Worm (Caenorhabditis elegans) whole organism, mixed stage, embryonic: ENCODE measurements around the gene Y38F2AR.12.

Experiments used
- ces-1 ChIP-seq: fragments of 150-350 bp; optimal IDR thresholded peaks from 2 replicates; lab custom pipeline; 2014; ENCODE audit warnings: missing biosample characterization, missing genetic modification reagents, missing genetic modification characterization
- elt-1 ChIP-seq: sonication (generic microtip); optimal IDR thresholded peaks from 2 replicates; lab custom pipeline; 2017; ENCODE audit warnings: missing genetic modification characterization, mild to moderate bottlenecking, missing compliant biosample characterization, antibody characterized with exemption, moderate library complexity, borderline replicate concordance; ENCODE audit not compliant: insufficient read depth
- ham-2 ChIP-seq: fragments of 200-800 bp; sonication (Bioruptor generic); optimal IDR thresholded peaks from 2 replicates; lab custom pipeline; 2018; ENCODE audit warnings: mild to moderate bottlenecking, missing genetic modification characterization, missing compliant biosample characterization
- mab-5 ChIP-seq: fragments of 150-350 bp; optimal IDR thresholded peaks from 2 replicates; lab custom pipeline; 2014; ENCODE audit warnings: missing biosample characterization, missing genetic modification characterization
- nhr-2 ChIP-seq: fragments of 150-350 bp; optimal IDR thresholded peaks from 2 replicates; lab custom pipeline; 2014; ENCODE audit warnings: missing biosample characterization, missing genetic modification characterization
- nhr-237 ChIP-seq: fragments of 150-350 bp; optimal IDR thresholded peaks from 2 replicates; lab custom pipeline; 2014; ENCODE audit warnings: missing biosample characterization, missing genetic modification characterization
- nhr-76 ChIP-seq: sonication (generic microtip); optimal IDR thresholded peaks from 2 replicates; lab custom pipeline; 2017; ENCODE audit warnings: missing biosample characterization, missing genetic modification characterization
- sem-2 ChIP-seq: fragments of 200-800 bp; sonication (Bioruptor generic); optimal IDR thresholded peaks from 2 replicates; lab custom pipeline; 2018; ENCODE audit warnings: mild to moderate bottlenecking, missing genetic modification characterization, missing compliant biosample characterization
- snpc-4 ChIP-seq: fragments of 150-350 bp; optimal IDR thresholded peaks from 2 replicates; lab custom pipeline; 2014; ENCODE audit warnings: missing biosample characterization, missing genetic modification characterization
- unc-120 ChIP-seq: sonication (generic microtip); optimal IDR thresholded peaks from 2 replicates; lab custom pipeline; 2017; ENCODE audit warnings: missing genetic modification characterization, missing compliant biosample characterization; ENCODE audit not compliant: poor library complexity, severe bottlenecking
- unc-39 ChIP-seq: fragments of 150-350 bp; optimal IDR thresholded peaks from 2 replicates; lab custom pipeline; 2014; ENCODE audit warnings: missing biosample characterization, missing genetic modification characterization
- unc-62 ChIP-seq: fragments of 150-350 bp; optimal IDR thresholded peaks from 2 replicates; lab custom pipeline; 2014; ENCODE audit warnings: missing biosample characterization, missing genetic modification reagents, missing genetic modification characterization
- ztf-11 ChIP-seq: fragments of 150-350 bp; optimal IDR thresholded peaks from 2 replicates; lab custom pipeline; 2014; ENCODE audit warnings: missing biosample characterization, missing genetic modification characterization

DNA sequence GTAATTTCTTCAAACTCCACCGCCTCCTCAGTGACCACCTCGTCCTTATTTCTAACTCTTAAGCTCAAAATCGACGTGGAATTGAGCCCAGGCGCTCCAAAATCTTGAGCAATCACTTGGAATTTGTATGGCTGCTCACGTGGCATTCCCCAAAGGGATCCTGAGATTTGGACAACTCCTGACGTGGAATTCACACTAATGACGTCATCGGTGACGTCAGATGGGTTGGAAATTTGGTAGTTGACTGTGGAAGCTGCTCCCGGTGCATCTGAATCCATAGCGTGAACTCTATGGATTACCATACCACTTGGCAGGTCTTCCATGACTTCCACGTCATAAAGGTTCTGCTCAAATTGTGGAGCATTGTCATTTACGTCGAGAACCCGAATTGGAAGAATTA, 42.9 kb upstream of the Y38F2AR.12 start:
- TF ChIP-seq unc-39 (tag; lab: Kevin White, UChicago) (no peak), snpc-4 (tag; lab: Kevin White, UChicago) (no peak), mab-5 (tag; lab: Kevin White, UChicago) (no peak), unc-62 (no peak), ces-1 (GFP tag; lab: Kevin White, UChicago) (no peak), nhr-76 (no peak), nhr-237 (tag; lab: Kevin White, UChicago) (no peak), ztf-11 (no peak), elt-1 (no peak), ham-2 (no peak), unc-120 (tag; lab: Kevin White, UChicago) (no peak), sem-2 (GFP tag; lab: Kevin White, UChicago) (no peak), nhr-2 (tag; lab: Kevin White, UChicago) (no peak)
